Worm (Caenorhabditis elegans) whole organism, midembryonic: Measurements from ENCODE around the gene dpy-2.

ENCODE experiments used
- T22C8.4 ChIP-seq: fragments of 200-800 bp; sonication (Bioruptor generic); IDR thresholded peaks from 2 replicates; pipeline ENCODE4 v1.3.6; 2022; ENCODE audit warnings: missing genetic modification characterization, missing compliant biosample characterization
- cog-1 ChIP-seq: sonication (generic microtip); optimal IDR thresholded peaks from 2 replicates; lab custom pipeline; 2016; ENCODE audit warnings: missing genetic modification characterization, missing compliant biosample characterization
- flt-1 ChIP-seq: fragments of 200-800 bp; sonication (Bioruptor generic); IDR thresholded peaks from 2 replicates; pipeline ENCODE4 v1.3.6; 2022; ENCODE audit warnings: missing genetic modification characterization, missing compliant biosample characterization
- klf-2 ChIP-seq: fragments of 200-800 bp; sonication (Bioruptor generic); conservative IDR thresholded peaks from 2 replicates; pipeline ENCODE4 v1.3.6; 2022; ENCODE audit warnings: missing genetic modification reagents, missing genetic modification characterization, missing compliant biosample characterization
- med-1 ChIP-seq: sonication (generic microtip); optimal IDR thresholded peaks from 2 replicates; lab custom pipeline; 2017; ENCODE audit warnings: missing genetic modification characterization, mild to moderate bottlenecking, missing compliant biosample characterization, antibody characterized with exemption, missing genetic modification reagents; ENCODE audit not compliant: insufficient read depth
- ref-1 ChIP-seq: fragments of 200-800 bp; sonication (Bioruptor generic); conservative IDR thresholded peaks from 2 replicates; pipeline ENCODE4 v1.3.6; 2022; ENCODE audit warnings: missing genetic modification reagents, missing genetic modification characterization, missing compliant biosample characterization
- tab-1 ChIP-seq: fragments of 200-800 bp; sonication (Bioruptor generic); IDR thresholded peaks from 2 replicates; pipeline ENCODE4 v1.3.6; 2022; ENCODE audit warnings: missing genetic modification characterization, missing compliant biosample characterization
- ztf-23 ChIP-seq: fragments of 200-800 bp; sonication (Bioruptor generic); IDR thresholded peaks from 2 replicates; pipeline ENCODE4 v1.3.6; 2022; ENCODE audit warnings: missing genetic modification reagents, missing genetic modification characterization, missing compliant biosample characterization
- ztf-29 ChIP-seq: fragments of 200-800 bp; sonication (Bioruptor generic); IDR thresholded peaks from 2 replicates; pipeline ENCODE4 v1.3.6; 2022; ENCODE audit warnings: missing genetic modification reagents, missing genetic modification characterization, missing compliant biosample characterization

The dpy-2 gene

DNA sequence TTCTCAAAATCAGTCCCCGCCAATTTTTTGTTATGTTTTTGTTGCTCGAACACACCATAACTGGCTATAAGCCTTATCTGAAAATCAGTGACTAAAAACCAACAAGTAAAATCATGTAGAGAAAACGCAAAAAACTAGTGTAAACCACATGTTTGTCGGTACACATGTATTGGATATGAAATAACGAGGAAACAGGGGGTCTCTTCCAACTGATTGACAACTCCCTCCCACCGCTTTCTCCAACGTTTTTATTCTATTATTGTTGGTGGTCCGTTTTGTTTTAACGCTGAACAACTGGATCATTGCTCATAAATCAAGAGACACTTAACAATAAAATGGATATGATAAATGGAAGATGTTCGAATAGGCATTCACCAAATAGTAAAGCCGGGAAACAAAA is 12.7 kb downstream of the dpy-2 start:
- no peak for TF ChIP-seq tab-1 (GFP tag; lab: Robert Waterston, UW)
- no peak for TF ChIP-seq flt-1 (GFP tag; lab: Robert Waterston, UW)
- no peak for TF ChIP-seq med-1 (GFP tag; lab: Kevin White, UChicago)
- no peak for TF ChIP-seq T22C8.4 (GFP tag; lab: Robert Waterston, UW)

ce11 chrII:6729331-6729730 is 15.2 kb downstream of the dpy-2 start, which contains the start of gene T14B4.8:
TSS of gene T14B4.8 (minus strand) at chrII:6729390.
- TF ChIP-seq ztf-29 (GFP tag; lab: Robert Waterston, UW) = no peak
- TF ChIP-seq ref-1 = no peak
- TF ChIP-seq cog-1 = no peak
- TF ChIP-seq med-1 (GFP tag; lab: Kevin White, UChicago) = no peak
- no peak for TF ChIP-seq ztf-23
- no peak for TF ChIP-seq T22C8.4 (GFP tag; lab: Robert Waterston, UW)
- no peak for TF ChIP-seq flt-1 (GFP tag; lab: Robert Waterston, UW)
- TF ChIP-seq tab-1 (GFP tag; lab: Robert Waterston, UW) = no peak

ce11 chrII:6733718-6734117 is 19.6 kb downstream of the dpy-2 start, which contains the start of gene T14B4.9:
TSS of gene T14B4.9 (minus strand) at chrII:6733818.
- TF ChIP-seq med-1 (GFP tag; lab: Kevin White, UChicago) = no peak
- TF ChIP-seq ztf-29 (GFP tag; lab: Robert Waterston, UW) = no peak
- TF ChIP-seq cog-1 = no peak
- TF ChIP-seq tab-1 (GFP tag; lab: Robert Waterston, UW) = no peak
- no peak for TF ChIP-seq ztf-23
- TF ChIP-seq klf-2 (GFP tag; lab: Robert Waterston, UW) = no peak
- TF ChIP-seq ref-1 = no peak

ce11 chrII:6734674-6735073 is 20.6 kb downstream of the dpy-2 start, which contains the start of gene T14B4.3:
TSS of gene T14B4.3 (plus strand) at chrII:6734937.
- TF ChIP-seq ztf-23 (peak; percentile 50; the same call in 1 of the 2 replicates), cog-1 (peak; percentile 26), ztf-29 (GFP tag; lab: Robert Waterston, UW) (no peak), klf-2 (GFP tag; lab: Robert Waterston, UW) (no peak)

- TF ChIP-seq cog-1 (no peak), ztf-29 (GFP tag; lab: Robert Waterston, UW) (no peak), T22C8.4 (GFP tag; lab: Robert Waterston, UW) (no peak), tab-1 (GFP tag; lab: Robert Waterston, UW) (no peak), ref-1 (no peak), ztf-23 (no peak), flt-1 (GFP tag; lab: Robert Waterston, UW) (no peak), klf-2 (GFP tag; lab: Robert Waterston, UW) (no peak), med-1 (GFP tag; lab: Kevin White, UChicago) (no peak)
Observed at ce11 chrII:6736066-6736465, 22.0 kb downstream of the dpy-2 start, which contains the start of gene mrps-18.C. TSS of gene mrps-18.C (plus strand) at chrII:6736203.

ce11 chrII:6736604-6737003 is 22.5 kb downstream of the dpy-2 start, which contains the start of gene T14B4.1:
TSS of gene T14B4.1 (plus strand) at chrII:6736904.
- TF ChIP-seq tab-1 (GFP tag; lab: Robert Waterston, UW) = no peak
- TF ChIP-seq klf-2 (GFP tag; lab: Robert Waterston, UW) = no peak
- TF ChIP-seq ztf-29 (GFP tag; lab: Robert Waterston, UW) = no peak
- TF ChIP-seq cog-1 = no peak
- TF ChIP-seq T22C8.4 (GFP tag; lab: Robert Waterston, UW) = no peak
- TF ChIP-seq flt-1 (GFP tag; lab: Robert Waterston, UW) = no peak
- TF ChIP-seq ztf-23 = no peak
- no peak for TF ChIP-seq med-1 (GFP tag; lab: Kevin White, UChicago)
- TF ChIP-seq ref-1 = no peak

DNA sequence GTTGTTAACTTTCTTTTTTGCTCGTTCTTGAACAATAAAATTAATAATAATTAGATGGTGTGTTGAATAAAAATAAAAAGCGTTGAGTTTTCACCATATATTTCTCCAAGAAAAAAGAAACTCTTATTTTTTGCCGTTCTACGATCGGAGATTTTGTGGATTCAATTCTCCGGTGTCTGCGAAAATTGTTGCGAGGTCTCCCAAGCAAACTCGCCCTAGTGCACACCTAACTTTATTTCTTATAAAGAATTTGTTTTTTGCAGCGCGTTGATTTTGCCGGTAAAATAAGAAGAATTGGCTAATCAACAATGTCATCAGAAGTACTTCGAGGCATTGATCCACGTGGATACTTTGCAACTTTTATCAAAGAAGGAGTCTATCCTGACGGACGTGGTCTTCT is 27.3 kb downstream of the dpy-2 start, which contains the start of gene exos-8:
Gene exos-8, plus strand, starts transcription at position 264 of the 400 bp plus-strand sequence.
- TF ChIP-seq ztf-29 (GFP tag; lab: Robert Waterston, UW) (0 out of 2 replicates have a peak, but pooled peaks have one; percentile 34), tab-1 (GFP tag; lab: Robert Waterston, UW) (0 out of 2 replicates have a peak, but pooled peaks have one; percentile 20), ref-1 (no peak), ztf-23 (no peak), cog-1 (peak; percentile 41), T22C8.4 (GFP tag; lab: Robert Waterston, UW) (no peak), flt-1 (GFP tag; lab: Robert Waterston, UW) (peak; percentile 77; the same call in 1 of the 2 replicates), med-1 (GFP tag; lab: Kevin White, UChicago) (no peak), klf-2 (GFP tag; lab: Robert Waterston, UW) (peak; percentile 64; the same call in 1 of the 2 replicates)

DNA sequence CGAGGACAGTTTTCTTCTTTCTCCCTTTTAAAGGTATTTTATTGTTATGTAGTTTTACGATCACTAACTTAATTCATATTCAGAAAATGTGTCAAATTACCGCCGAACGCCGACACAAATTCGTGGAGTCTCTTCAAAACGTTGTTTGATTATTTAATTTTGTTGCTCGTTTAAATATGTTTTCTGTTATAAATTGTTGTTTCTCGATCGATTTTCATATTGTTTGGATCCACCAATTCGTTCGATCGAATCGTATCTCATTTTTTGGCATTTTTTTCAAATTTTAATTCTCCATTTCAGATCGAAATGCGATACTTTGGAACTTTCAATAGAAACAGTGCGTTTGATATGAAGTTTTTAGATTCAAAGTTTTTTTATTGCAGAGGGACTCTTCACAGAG is 28.5 kb downstream of the dpy-2 start, which contains the start of gene F41G3.6:
Gene F41G3.6, plus strand, starts transcription at position 301 of the 400 bp plus-strand sequence.
- TF ChIP-seq cog-1 (no peak), flt-1 (GFP tag; lab: Robert Waterston, UW) (no peak), T22C8.4 (GFP tag; lab: Robert Waterston, UW) (no peak), klf-2 (GFP tag; lab: Robert Waterston, UW) (no peak), tab-1 (GFP tag; lab: Robert Waterston, UW) (no peak), med-1 (GFP tag; lab: Kevin White, UChicago) (no peak), ztf-23 (no peak), ref-1 (no peak), ztf-29 (GFP tag; lab: Robert Waterston, UW) (no peak)

- TF ChIP-seq cog-1 = no peak
- no peak for TF ChIP-seq ztf-23
- TF ChIP-seq klf-2 (GFP tag; lab: Robert Waterston, UW) = no peak
- TF ChIP-seq ztf-29 (GFP tag; lab: Robert Waterston, UW) = no peak
- no peak for TF ChIP-seq tab-1 (GFP tag; lab: Robert Waterston, UW)
- TF ChIP-seq flt-1 (GFP tag; lab: Robert Waterston, UW) = no peak
- TF ChIP-seq med-1 (GFP tag; lab: Kevin White, UChicago) = no peak
- TF ChIP-seq ref-1 = no peak
- no peak for TF ChIP-seq T22C8.4 (GFP tag; lab: Robert Waterston, UW)
Observed at ce11 chrII:6744648-6745047, 30.6 kb downstream of the dpy-2 start, which contains the start of gene ins-15. TSS of gene ins-15 (minus strand) at chrII:6744748.

ce11 chrII:6745783-6746182 is 31.7 kb downstream of the dpy-2 start, which contains the start of gene ins-14:
TSS of gene ins-14 (minus strand) at chrII:6745814.
- TF ChIP-seq med-1 (GFP tag; lab: Kevin White, UChicago) (no peak), cog-1 (no peak), T22C8.4 (GFP tag; lab: Robert Waterston, UW) (no peak), klf-2 (GFP tag; lab: Robert Waterston, UW) (no peak), flt-1 (GFP tag; lab: Robert Waterston, UW) (no peak), tab-1 (GFP tag; lab: Robert Waterston, UW) (no peak), ztf-23 (no peak), ref-1 (no peak), ztf-29 (GFP tag; lab: Robert Waterston, UW) (no peak)
